Fruit fly (Drosophila melanogaster) whole organism, prepupa: ENCODE measurements around the gene tipE.

Source experiments
- CG10669 ChIP-seq: fragments of 200-800 bp; sonication (Bioruptor generic); optimal IDR thresholded peaks from 3 replicates; lab custom pipeline; 2018; ENCODE audit warnings: missing biosample characterization, mild to moderate bottlenecking, missing genetic modification characterization, moderate library complexity
- CG11294 ChIP-seq: fragments of 200-800 bp; sonication (Bioruptor generic); IDR thresholded peaks from 2 replicates; pipeline ENCODE4 v1.3.6; 2022; ENCODE audit warnings: missing biosample characterization, missing genetic modification characterization
- CG11762 ChIP-seq: fragments of 200-800 bp; sonication (Bioruptor generic); optimal IDR thresholded peaks from 3 replicates; lab custom pipeline; 2016; ENCODE audit warnings: missing biosample characterization, missing genetic modification characterization; ENCODE audit not compliant: insufficient read depth
- CG11902 ChIP-seq: fragments of 200-800 bp; sonication (Bioruptor generic); optimal IDR thresholded peaks from 3 replicates; lab custom pipeline; 2016; ENCODE audit warnings: missing biosample characterization, missing genetic modification characterization
- CG15336 ChIP-seq: fragments of 200-800 bp; sonication (Bioruptor generic); IDR thresholded peaks from 2 replicates; pipeline ENCODE4 v1.3.6; 2022; ENCODE audit warnings: missing biosample characterization, missing genetic modification characterization
- CG1621 ChIP-seq: fragments of 200-800 bp; sonication (Bioruptor generic); optimal IDR thresholded peaks from 3 replicates; lab custom pipeline; 2018; ENCODE audit warnings: missing biosample characterization, mild to moderate bottlenecking, missing genetic modification characterization
- CG16779 ChIP-seq: fragments of 200-800 bp; sonication (Bioruptor generic); optimal IDR thresholded peaks from 3 replicates; lab custom pipeline; 2017; ENCODE audit warnings: missing biosample characterization, mild to moderate bottlenecking, missing genetic modification characterization
- CG3032 ChIP-seq: fragments of 200-800 bp; optimal IDR thresholded peaks from 2 replicates; lab custom pipeline; 2019; ENCODE audit warnings: missing biosample characterization, mild to moderate bottlenecking, missing genetic modification characterization, moderate library complexity
- CG31627 ChIP-seq: fragments of 200-800 bp; sonication (Bioruptor generic); optimal IDR thresholded peaks from 3 replicates; lab custom pipeline; 2016; ENCODE audit warnings: missing biosample characterization, missing genetic modification characterization
- CG32006 ChIP-seq: fragments of 200-800 bp; sonication (Bioruptor generic); optimal IDR thresholded peaks from 3 replicates; lab custom pipeline; 2017; ENCODE audit warnings: missing biosample characterization, mild to moderate bottlenecking, missing genetic modification characterization
- CG3919 ChIP-seq: fragments of 200-800 bp; sonication (Bioruptor generic); optimal IDR thresholded peaks from 3 replicates; lab custom pipeline; 2016; ENCODE audit warnings: missing biosample characterization, missing genetic modification characterization
- CG4318 ChIP-seq: fragments of 200-800 bp; sonication (Bioruptor generic); optimal IDR thresholded peaks from 3 replicates; lab custom pipeline; 2017; ENCODE audit warnings: missing biosample characterization, mild to moderate bottlenecking, missing genetic modification characterization
- CG6163 ChIP-seq: fragments of 200-800 bp; sonication (Bioruptor generic); IDR thresholded peaks from 3 replicates; pipeline ENCODE4 v1.3.6; 2022; ENCODE audit warnings: missing biosample characterization, missing genetic modification characterization
- CG6276 ChIP-seq: fragments of 200-800 bp; sonication (Bioruptor generic); optimal IDR thresholded peaks from 2 replicates; lab custom pipeline; 2017; ENCODE audit warnings: missing biosample characterization, mild to moderate bottlenecking, missing genetic modification characterization
- CG6792 ChIP-seq: fragments of 200-800 bp; sonication (Bioruptor generic); optimal IDR thresholded peaks from 3 replicates; lab custom pipeline; 2016; ENCODE audit warnings: missing biosample characterization, missing genetic modification characterization
- CG8119 ChIP-seq: fragments of 200-800 bp; sonication (Bioruptor generic); IDR thresholded peaks from 3 replicates; pipeline ENCODE4 v1.3.6; 2022; ENCODE audit warnings: missing biosample characterization, missing genetic modification characterization
- CG8319 ChIP-seq: fragments of 200-800 bp; sonication (Bioruptor generic); optimal IDR thresholded peaks from 3 replicates; lab custom pipeline; 2016; ENCODE audit warnings: missing biosample characterization, missing genetic modification characterization
- CG9139 ChIP-seq: fragments of 200-800 bp; sonication (Bioruptor generic); optimal IDR thresholded peaks from 3 replicates; lab custom pipeline; 2017; ENCODE audit warnings: missing biosample characterization, mild to moderate bottlenecking, missing genetic modification characterization
- Eip78C ChIP-seq: fragments of 200-800 bp; sonication (Bioruptor generic); peaks from one replicate; lab custom pipeline; 2016; ENCODE audit warnings: missing biosample characterization, missing genetic modification characterization
- Ets96B ChIP-seq: fragments of 200-800 bp; optimal IDR thresholded peaks from 2 replicates; lab custom pipeline; 2019; ENCODE audit warnings: missing biosample characterization, mild to moderate bottlenecking, missing genetic modification characterization, moderate library complexity
- Gug ChIP-seq: fragments of 200-800 bp; sonication (Bioruptor generic); IDR thresholded peaks from 2 replicates; pipeline ENCODE4 v1.3.6; 2022; ENCODE audit warnings: missing biosample characterization, missing genetic modification characterization
- Hr38 ChIP-seq: sonication (Bioruptor generic); optimal IDR thresholded peaks from 2 replicates; lab custom pipeline; 2016; ENCODE audit warnings: missing biosample characterization, missing genetic modification characterization
- Hr39 ChIP-seq: fragments of 200-800 bp; sonication (Bioruptor generic); optimal IDR thresholded peaks from 2 replicates; lab custom pipeline; 2016; ENCODE audit warnings: missing biosample characterization, missing genetic modification characterization
- Hr4 ChIP-seq: fragments of 200-800 bp; sonication (Bioruptor generic); optimal IDR thresholded peaks from 3 replicates; lab custom pipeline; 2016; ENCODE audit warnings: missing biosample characterization, missing genetic modification characterization
- Lpt ChIP-seq: fragments of 200-800 bp; sonication (Bioruptor generic); optimal IDR thresholded peaks from 3 replicates; lab custom pipeline; 2016; ENCODE audit warnings: missing biosample characterization, missing genetic modification characterization
- Met ChIP-seq: fragments of 200-800 bp; sonication (Bioruptor generic); optimal IDR thresholded peaks from 3 replicates; lab custom pipeline; 2016; ENCODE audit warnings: missing biosample characterization, missing genetic modification characterization
- OdsH ChIP-seq: fragments of 200-800 bp; sonication (Bioruptor generic); optimal IDR thresholded peaks from 3 replicates; lab custom pipeline; 2016; ENCODE audit warnings: missing biosample characterization, missing genetic modification characterization
- acj6 ChIP-seq: fragments of 200-800 bp; sonication (Bioruptor generic); optimal IDR thresholded peaks from 3 replicates; lab custom pipeline; 2016; ENCODE audit warnings: missing biosample characterization, missing genetic modification characterization
- cyc ChIP-seq: fragments of 200-800 bp; sonication (Bioruptor generic); optimal IDR thresholded peaks from 3 replicates; lab custom pipeline; 2016; ENCODE audit warnings: missing biosample characterization, missing genetic modification characterization
- dac ChIP-seq: fragments of 200-800 bp; sonication (Bioruptor generic); optimal IDR thresholded peaks from 2 replicates; lab custom pipeline; 2017; ENCODE audit warnings: missing biosample characterization, mild to moderate bottlenecking, missing genetic modification characterization
- eg ChIP-seq: fragments of 200-800 bp; sonication (Bioruptor generic); IDR thresholded peaks from 3 replicates; pipeline ENCODE4 v1.3.6; 2022; ENCODE audit warnings: missing biosample characterization, missing genetic modification characterization
- fkh ChIP-seq: fragments of 200-800 bp; sonication (Bioruptor generic); optimal IDR thresholded peaks from 3 replicates; lab custom pipeline; 2017; ENCODE audit warnings: missing biosample characterization, mild to moderate bottlenecking, missing genetic modification characterization, moderate library complexity
- net ChIP-seq: fragments of 200-800 bp; sonication (Bioruptor generic); optimal IDR thresholded peaks from 3 replicates; lab custom pipeline; 2016; ENCODE audit warnings: missing biosample characterization, missing genetic modification characterization
- salr ChIP-seq, 2 experiments: fragments of 200-800 bp; sonication (Bioruptor generic); optimal IDR thresholded peaks; 3 replicates each; lab custom pipeline; 2016 to 2018; ENCODE audit warnings: missing biosample characterization in 2 of 2, missing genetic modification characterization in 2 of 2, mild to moderate bottlenecking in 1 of 2
- vri ChIP-seq: fragments of 200-800 bp; sonication (Bioruptor generic); optimal IDR thresholded peaks from 3 replicates; lab custom pipeline; 2016; ENCODE audit warnings: missing biosample characterization, mild to moderate bottlenecking, missing genetic modification characterization

The tipE gene

DNA sequence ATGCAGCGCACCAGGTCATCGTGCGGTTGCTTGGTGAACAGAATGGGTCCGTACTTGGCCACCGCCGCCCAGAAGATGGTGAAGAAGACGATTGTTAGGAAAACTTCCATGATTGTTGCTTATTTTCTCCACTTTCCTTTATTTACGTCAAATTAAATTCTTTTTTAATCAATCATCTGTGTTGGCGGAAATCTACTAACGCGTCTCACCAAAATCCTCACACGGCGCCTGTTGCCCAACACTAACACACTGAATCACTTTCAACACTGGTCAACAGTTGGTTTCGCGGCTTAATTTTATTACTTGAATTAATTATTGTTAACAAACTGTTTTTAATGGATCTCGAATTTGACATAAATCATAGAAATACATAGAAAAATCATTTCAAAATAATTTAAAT is 1.6 kb upstream of the tipE start, which contains the start of gene VhaM9.7-c (continued):
- TF ChIP-seq CG10669 (GFP tag; lab: Kevin White, UChicago) (peak; percentile 1), CG31627 (GFP tag; lab: Kevin White, UChicago) (peak; percentile 60)

DNA sequence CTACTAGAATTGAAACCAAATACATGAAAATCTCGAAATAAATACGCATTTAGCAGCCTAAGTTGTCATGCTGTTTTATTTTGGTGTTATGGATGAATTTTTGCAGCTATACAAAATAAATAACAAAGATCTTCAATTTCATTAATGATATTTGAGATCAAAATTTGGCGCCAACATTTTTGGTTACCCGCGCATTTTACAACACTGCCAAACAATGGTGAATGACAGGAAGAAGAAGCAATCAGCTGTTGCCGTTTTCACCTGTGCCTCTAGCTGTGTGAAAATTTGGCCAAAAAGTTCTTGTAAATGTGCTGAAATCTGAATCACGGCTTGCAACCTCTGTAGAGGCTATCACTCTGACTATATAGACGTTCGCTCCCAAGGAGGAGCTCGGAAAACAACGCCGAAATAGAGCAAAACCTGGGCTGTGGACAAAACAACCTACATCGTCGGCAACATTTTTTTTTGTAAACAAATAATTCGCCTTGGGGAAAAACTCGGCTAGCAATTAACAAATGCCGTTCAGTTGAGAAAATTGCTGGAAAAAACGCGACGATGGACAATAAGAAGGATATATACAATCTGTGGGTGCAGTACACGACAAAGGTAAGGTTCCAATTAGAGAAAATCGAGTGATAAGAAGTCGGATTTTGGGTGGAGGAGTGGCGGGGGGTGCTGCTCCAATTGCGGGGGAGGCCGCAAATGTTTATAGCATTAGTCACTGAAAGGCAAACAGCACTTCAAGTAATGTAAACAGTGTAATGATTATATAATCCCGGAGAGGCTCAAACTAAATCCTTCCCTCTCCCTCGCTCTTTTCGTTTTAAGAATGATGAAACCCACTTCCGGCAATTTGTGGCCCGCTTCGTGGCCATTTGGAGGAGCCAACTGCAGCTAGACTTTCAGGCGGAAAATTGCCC is 5.7 kb downstream of the tipE start, which contains the start of gene CG43367:
Gene CG43367, plus strand, starts transcription at position 264 of the 920 bp plus-strand sequence.
- TF ChIP-seq Hr38 (GFP tag; lab: Kevin White, UChicago) (no peak), Met (GFP tag; lab: Kevin White, UChicago) (no peak), CG3919 (no peak), vri (peak; percentile 71)

DNA sequence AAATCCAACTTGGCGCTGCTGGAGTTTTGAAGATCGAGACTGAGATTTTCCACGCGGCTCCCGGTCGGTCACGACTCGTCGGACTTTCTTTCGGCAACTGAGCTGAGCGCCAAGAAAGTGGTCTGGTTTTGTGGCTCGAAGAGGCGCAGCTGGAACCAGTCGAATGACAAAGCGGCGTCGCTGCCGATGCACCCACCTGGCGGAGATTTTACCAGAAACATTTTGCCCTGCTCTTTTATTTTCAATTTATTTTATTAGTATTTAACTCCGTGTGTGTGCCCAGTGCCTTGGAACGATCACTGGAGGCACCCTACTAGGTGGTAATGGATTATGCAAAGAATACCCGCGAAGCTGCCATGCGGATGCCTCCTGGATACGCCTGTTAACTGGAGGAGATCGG is 15.9 kb downstream of the tipE start, which contains the start of gene CG15005:
Gene CG15005, minus strand, starts transcription at position 101 of the 400 bp plus-strand sequence.
- no peak for TF ChIP-seq Lpt
- no peak for TF ChIP-seq Gug (GFP tag; lab: Robert Waterston, UW)
- no peak for TF ChIP-seq Hr38 (GFP tag; lab: Kevin White, UChicago)
- TF ChIP-seq Hr4 (GFP tag; lab: Kevin White, UChicago) = no peak
- TF ChIP-seq CG16779 (tag; lab: Kevin White, UChicago) = no peak

DNA sequence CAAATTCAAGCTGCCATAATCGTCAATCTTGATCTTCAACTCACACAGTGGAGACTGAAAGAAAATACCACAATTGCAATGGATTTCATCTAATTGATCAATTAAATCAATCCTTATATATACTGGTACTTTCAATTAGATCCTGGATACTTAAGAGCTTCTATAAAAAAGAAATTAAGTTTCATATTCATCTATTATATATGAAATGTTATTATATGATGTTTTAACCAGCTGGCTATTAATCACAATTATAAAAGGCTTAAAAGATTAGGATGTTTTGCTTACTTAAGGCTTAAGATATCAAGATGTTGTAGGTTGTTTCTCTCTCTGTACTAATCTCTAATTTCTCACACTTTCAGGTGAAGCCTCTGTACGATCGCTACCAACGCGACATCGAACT is 16.6 kb downstream of the tipE start:
- TF ChIP-seq CG6792 (GFP tag; lab: Kevin White, UChicago) = no peak
- TF ChIP-seq fkh (GFP tag; lab: Kevin White, UChicago) = no peak
- no peak for TF ChIP-seq Met (GFP tag; lab: Kevin White, UChicago)
- TF ChIP-seq vri = no peak
- TF ChIP-seq CG32006 = peak; percentile 55
- 0 out of 2 replicates have a peak, but pooled peaks have one; percentile 19 for TF ChIP-seq CG15336
- peak; percentile 15 for TF ChIP-seq CG4318 (GFP tag; lab: Kevin White, UChicago)
- no peak for TF ChIP-seq CG6276 (GFP tag; lab: Kevin White, UChicago)
- TF ChIP-seq CG10669 (GFP tag; lab: Kevin White, UChicago) = no peak
- no peak for TF ChIP-seq eg (GFP tag; lab: Robert Waterston, UW)
- TF ChIP-seq cyc (GFP tag; lab: Kevin White, UChicago) = no peak
- no peak for TF ChIP-seq CG1621 (tag; lab: Kevin White, UChicago)
- peak; percentile 32; the same call in 1 of the 3 replicates for TF ChIP-seq CG8119 (GFP tag; lab: Robert Waterston, UW)
- no peak for TF ChIP-seq Hr38 (GFP tag; lab: Kevin White, UChicago)
- no peak for TF ChIP-seq dac (GFP tag; lab: Kevin White, UChicago)
- TF ChIP-seq CG3032 (tag; lab: Kevin White, UChicago) = no peak
- TF ChIP-seq Ets96B (tag; lab: Kevin White, UChicago) = no peak
- no peak for TF ChIP-seq CG9139 (GFP tag; lab: Kevin White, UChicago)
- peak; percentile 51 for TF ChIP-seq Hr4 (GFP tag; lab: Kevin White, UChicago)

DNA sequence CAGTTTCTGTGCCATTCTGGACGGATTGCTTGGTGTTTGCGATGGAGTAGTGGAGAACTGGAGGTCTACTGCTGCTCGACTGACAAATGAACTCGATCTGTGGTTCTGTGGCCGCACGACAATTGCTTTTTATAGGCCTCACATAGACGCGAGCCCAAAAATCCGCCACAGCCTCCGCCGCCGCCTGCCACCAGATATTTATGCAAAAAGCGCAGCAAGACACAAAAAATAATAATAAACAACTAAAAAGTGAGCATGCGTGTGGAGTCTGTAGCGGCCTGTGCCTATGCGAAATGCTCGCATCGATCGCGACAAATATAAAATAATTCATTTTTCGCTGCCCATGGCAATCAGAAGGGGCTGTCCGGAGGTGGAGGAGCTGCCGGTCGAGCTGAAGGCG is 20.8 kb downstream of the tipE start, which contains the start of gene Cpr64Aa:
Gene Cpr64Aa, minus strand, starts transcription at position 101 of the 400 bp plus-strand sequence.
- no peak for TF ChIP-seq CG1621 (tag; lab: Kevin White, UChicago)
- TF ChIP-seq eg (GFP tag; lab: Robert Waterston, UW) = 0 out of 3 replicates have a peak, but pooled peaks have one; percentile 37

DNA sequence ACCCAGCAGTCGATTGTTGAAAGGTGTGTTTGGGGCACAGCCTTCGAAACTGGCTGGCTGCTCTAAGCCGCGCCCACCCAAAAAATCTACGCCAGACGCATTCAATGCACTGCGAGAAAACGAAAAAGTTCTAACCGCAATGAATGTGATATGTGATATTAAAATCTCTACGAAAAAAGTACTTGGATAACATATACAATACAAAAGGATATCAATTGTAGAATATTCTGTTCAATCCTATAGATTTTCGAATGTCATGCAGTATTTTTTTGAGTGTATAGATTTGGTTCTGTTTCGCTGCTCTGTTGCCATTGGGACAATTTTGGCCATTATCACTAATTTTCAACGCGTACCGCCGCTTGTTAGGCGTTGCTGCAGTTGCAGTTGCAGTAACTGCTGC is 21.4 kb downstream of the tipE start:
- TF ChIP-seq CG11294 (GFP tag; lab: Robert Waterston, UW) (peak; percentile 67), Eip78C (no peak), Gug (GFP tag; lab: Robert Waterston, UW) (peak; percentile 47), CG6276 (GFP tag; lab: Kevin White, UChicago) (peak; percentile 40), CG8319 (GFP tag; lab: Kevin White, UChicago) (no peak), net (GFP tag; lab: Kevin White, UChicago) (no peak), acj6 (GFP tag; lab: Kevin White, UChicago) (no peak), CG11762 (GFP tag; lab: Kevin White, UChicago) (no peak), CG32006 (no peak), OdsH (GFP tag; lab: Kevin White, UChicago) (no peak), Hr38 (GFP tag; lab: Kevin White, UChicago) (no peak), CG6163 (GFP tag; lab: Robert Waterston, UW) (peak; percentile 41; the same call in 2 of the 3 replicates), eg (GFP tag; lab: Robert Waterston, UW) (peak; percentile 85), CG11902 (no peak), CG3919 (peak; percentile 36), salr (GFP tag; optimal IDR thresholded peaks at IDR 0.05; lab: Kevin White, UChicago) (no peak), Hr39 (no peak)
